Worm (Caenorhabditis elegans): Measurements from ENCODE around the gene rbm-26.

Gene rbm-26

DNA sequence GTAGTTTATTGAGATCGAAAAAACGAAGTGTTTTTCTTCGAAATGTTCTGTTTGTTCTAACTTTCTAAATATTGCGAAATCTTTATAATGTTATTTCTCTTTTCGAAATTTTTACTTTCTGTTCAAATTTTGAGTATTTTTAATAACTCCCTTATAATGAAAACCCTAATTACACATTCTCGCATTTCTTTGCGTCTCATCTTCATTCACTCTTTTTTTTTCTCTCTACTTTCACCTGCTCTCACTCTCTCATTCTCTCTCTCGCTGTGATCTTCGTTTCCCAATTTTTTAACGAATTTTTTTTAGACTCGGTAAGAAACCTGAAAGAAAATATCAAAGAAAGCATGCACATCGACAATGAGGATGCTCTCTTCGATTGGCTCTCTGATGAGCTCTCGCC, at the start of gene rbm-26:
TSS of gene rbm-26 (plus strand) at position 301 of the 400 bp plus-strand sequence.
- TF ChIP-seq med-1 (GFP tag; optimal IDR thresholded peaks at IDR 0.05; ENCODE audit: insufficient read depth), result no peak
- TF ChIP-seq T22C8.4 (GFP tag; IDR thresholded peaks at IDR 0.05), result no peak
- TF ChIP-seq ztf-29 (GFP tag; IDR thresholded peaks at IDR 0.05), result no peak
- no peak for TF ChIP-seq ztf-23 (GFP tag; IDR thresholded peaks at IDR 0.05)
- TF ChIP-seq cog-1 (tag; optimal IDR thresholded peaks at IDR 0.05), result no peak
- TF ChIP-seq ref-1 (GFP tag; conservative IDR thresholded peaks at IDR 0.05), result no peak
- TF ChIP-seq tab-1 (GFP tag; IDR thresholded peaks at IDR 0.05), result no peak
- no peak for TF ChIP-seq klf-2 (GFP tag; conservative IDR thresholded peaks at IDR 0.05)
- TF ChIP-seq flt-1 (GFP tag; IDR thresholded peaks at IDR 0.05), result no peak

DNA sequence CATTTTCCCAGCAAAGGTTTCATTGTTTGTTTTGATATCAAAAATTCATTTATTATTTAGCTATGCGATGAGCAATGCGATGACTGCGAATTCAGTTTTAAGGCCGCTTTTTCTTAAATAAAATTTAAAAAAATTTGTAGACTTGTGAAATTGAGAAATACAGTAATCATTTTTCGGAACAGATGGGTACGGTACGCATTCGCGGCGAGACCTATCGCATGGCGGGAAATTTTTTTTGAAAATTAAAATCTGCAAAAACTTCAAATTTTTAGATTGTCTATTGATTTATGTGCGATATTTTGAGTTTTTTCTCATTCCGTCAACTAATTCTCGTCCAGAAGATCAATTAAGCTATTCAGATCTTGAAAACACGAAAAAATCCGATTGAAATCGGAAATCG, 47.8 kb upstream of the rbm-26 start:
- TF ChIP-seq ztf-29 (GFP tag; IDR thresholded peaks at IDR 0.05), result no peak
- TF ChIP-seq tab-1 (GFP tag; IDR thresholded peaks at IDR 0.05), result no peak
- TF ChIP-seq flt-1 (GFP tag; IDR thresholded peaks at IDR 0.05), result no peak
- no peak for TF ChIP-seq ztf-23 (GFP tag; IDR thresholded peaks at IDR 0.05)
- no peak for TF ChIP-seq ref-1 (GFP tag; conservative IDR thresholded peaks at IDR 0.05)
- no peak for TF ChIP-seq cog-1 (tag; optimal IDR thresholded peaks at IDR 0.05)
- no peak for TF ChIP-seq med-1 (GFP tag; optimal IDR thresholded peaks at IDR 0.05; ENCODE audit: insufficient read depth)
- TF ChIP-seq T22C8.4 (GFP tag; IDR thresholded peaks at IDR 0.05), result no peak
- TF ChIP-seq klf-2 (GFP tag; conservative IDR thresholded peaks at IDR 0.05), result no peak

DNA sequence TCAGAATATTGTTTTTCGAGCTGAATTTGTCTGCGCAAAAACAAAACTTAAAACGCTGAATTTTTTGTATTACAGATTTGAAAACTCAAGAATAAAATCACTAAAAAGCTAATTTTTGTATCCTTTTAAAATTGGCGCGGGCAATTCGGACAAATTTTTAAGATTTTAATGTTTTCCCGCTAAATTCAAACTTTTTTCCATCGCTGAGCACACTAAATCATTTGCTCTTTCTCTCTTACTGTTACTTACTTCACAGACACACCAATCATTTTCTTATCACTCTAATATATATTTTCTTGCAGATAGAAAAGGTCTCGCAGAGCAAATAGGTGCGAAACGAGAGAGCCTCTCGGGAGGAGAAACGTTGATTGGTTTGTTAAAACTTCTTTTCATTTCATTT, 47.4 kb upstream of the rbm-26 start, which contains the start of gene par-3:
TSS of gene par-3 (plus strand) at position 301 of the 400 bp plus-strand sequence.
- TF ChIP-seq med-1 (GFP tag; optimal IDR thresholded peaks at IDR 0.05; ENCODE audit: insufficient read depth) (no peak), ztf-29 (GFP tag; IDR thresholded peaks at IDR 0.05) (no peak), cog-1 (tag; optimal IDR thresholded peaks at IDR 0.05) (no peak)

DNA sequence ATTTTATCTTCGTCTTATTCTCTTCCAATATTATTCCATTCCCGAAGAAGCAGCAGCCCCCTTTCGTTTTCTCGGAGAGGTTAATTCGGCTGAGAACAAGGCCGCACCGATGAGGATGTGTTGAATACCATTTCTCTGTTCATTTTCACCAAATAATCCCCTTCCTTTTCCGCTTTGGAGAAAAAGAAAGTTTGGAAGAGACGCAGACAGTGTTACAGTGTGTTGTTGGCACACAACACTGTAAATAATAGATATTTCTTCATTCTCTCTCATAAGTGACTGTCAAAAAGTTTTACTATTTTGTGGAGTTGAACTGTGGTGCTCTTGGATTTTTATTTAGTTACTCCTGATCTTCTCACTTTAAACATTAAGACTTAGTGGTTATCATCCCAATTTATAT, 46.1 kb upstream of the rbm-26 start:
- TF ChIP-seq cog-1 (tag; optimal IDR thresholded peaks at IDR 0.05) (no peak), ztf-29 (GFP tag; IDR thresholded peaks at IDR 0.05) (no peak), klf-2 (GFP tag; conservative IDR thresholded peaks at IDR 0.05) (no peak), ref-1 (GFP tag; conservative IDR thresholded peaks at IDR 0.05) (no peak), tab-1 (GFP tag; IDR thresholded peaks at IDR 0.05) (no peak), flt-1 (GFP tag; IDR thresholded peaks at IDR 0.05) (no peak)

DNA sequence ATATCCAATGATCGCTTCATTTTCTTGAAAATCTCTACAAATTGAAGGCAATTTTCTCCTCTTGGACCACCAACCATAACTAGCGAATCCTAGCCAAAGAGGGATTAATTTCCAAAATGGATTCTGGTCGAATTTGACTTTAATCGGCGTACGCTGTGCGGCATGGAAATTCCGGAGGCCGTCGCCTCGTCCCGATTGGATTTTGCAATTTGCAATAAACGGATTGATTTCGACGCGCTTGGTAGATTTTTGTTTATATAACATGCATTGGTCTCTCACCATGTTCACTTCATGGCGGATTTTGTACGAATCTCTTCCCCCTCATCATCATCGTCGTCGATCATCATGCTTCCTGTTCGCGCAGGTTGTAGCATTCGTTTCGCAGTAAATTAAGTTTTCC, 45.6 kb upstream of the rbm-26 start:
- no peak for TF ChIP-seq ztf-29 (GFP tag; IDR thresholded peaks at IDR 0.05)
- TF ChIP-seq tab-1 (GFP tag; IDR thresholded peaks at IDR 0.05), result no peak
- TF ChIP-seq med-1 (GFP tag; optimal IDR thresholded peaks at IDR 0.05; ENCODE audit: insufficient read depth), result no peak

DNA sequence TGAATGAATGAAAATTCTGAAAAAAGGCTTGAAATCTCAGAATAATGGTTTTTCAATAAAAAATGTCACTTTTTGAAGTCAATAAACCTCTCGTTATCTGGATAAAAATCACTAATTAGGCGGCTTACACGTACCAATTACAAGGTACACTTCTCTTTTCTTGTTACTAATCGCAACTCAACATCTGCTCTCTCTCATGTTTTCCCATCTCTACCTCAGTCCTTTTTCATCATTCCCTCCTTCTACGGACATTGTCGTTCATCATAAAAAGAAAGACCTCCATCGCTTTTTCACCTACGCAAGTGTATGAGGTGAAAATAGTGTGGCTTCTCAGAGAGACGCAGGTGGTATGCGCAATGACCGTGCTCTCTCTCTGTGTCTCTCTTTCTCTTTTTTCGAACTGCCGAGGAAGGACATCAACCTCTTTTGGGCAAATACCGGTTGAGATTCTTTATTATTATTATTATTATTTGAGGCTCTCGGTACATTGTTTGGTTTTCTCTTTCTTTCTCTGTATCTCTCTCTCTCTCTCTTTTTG, 43.3 kb upstream of the rbm-26 start:
- TF ChIP-seq tab-1 (GFP tag; IDR thresholded peaks at IDR 0.05) (no peak), cog-1 (tag; optimal IDR thresholded peaks at IDR 0.05) (peak; percentile 68), med-1 (GFP tag; optimal IDR thresholded peaks at IDR 0.05; ENCODE audit: insufficient read depth) (no peak), flt-1 (GFP tag; IDR thresholded peaks at IDR 0.05) (no peak), klf-2 (GFP tag; conservative IDR thresholded peaks at IDR 0.05) (no peak)

DNA sequence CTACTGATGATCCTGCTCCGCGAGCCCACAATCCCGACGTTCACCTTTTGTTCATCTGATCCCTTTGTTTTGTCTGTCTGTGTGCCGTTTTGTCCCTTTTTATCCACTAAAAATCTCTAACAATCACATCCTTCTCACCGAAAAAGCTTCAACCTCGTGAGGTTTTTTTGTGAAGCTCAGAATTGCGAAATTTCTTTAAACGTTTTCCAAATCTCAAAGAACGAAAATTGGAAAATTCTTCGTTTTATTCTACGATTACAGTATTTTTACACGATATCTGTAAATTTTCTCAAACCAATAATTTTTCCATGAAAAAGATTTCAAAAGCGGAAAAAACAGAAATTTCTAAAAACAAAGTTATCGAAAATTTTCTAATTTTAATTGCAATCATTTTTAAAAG, 37.1 kb upstream of the rbm-26 start:
- no peak for TF ChIP-seq flt-1 (GFP tag; IDR thresholded peaks at IDR 0.05)
- TF ChIP-seq tab-1 (GFP tag; IDR thresholded peaks at IDR 0.05), result no peak
- TF ChIP-seq ztf-29 (GFP tag; IDR thresholded peaks at IDR 0.05), result no peak
- TF ChIP-seq T22C8.4 (GFP tag; IDR thresholded peaks at IDR 0.05), result no peak
- TF ChIP-seq klf-2 (GFP tag; conservative IDR thresholded peaks at IDR 0.05), result no peak
- TF ChIP-seq ztf-23 (GFP tag; IDR thresholded peaks at IDR 0.05), result no peak

DNA sequence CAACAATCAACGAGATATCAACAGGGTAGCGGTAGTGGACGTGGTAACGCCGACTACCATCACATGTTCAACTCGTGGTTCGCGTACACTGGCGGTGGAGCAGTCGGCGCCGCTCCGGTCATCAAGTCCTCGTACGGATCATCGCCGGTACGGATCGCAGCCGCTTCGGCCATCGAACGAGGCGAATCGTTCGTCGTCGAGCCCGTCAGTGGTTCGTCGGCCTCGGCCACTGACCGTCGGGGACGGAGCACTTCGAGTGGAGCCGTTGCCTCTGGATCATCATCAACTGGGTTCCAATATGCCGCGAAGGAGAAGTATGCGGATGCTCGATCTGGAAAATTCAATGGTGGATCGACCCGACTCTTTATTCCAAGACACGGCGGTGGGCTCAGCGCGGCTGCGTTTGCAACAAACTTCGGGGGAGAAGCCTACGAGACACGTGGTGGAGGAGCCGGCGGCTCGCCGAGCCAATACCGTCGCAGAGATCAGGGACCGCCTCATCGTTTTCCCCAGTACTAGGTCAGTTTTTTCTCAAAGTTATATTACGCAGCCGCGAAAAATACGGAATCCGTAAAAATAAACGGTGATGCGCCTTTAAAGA, 35.9 kb upstream of the rbm-26 start:
- no peak for TF ChIP-seq klf-2 (GFP tag; conservative IDR thresholded peaks at IDR 0.05)
- TF ChIP-seq ref-1 (GFP tag; conservative IDR thresholded peaks at IDR 0.05), result no peak
- no peak for TF ChIP-seq ztf-23 (GFP tag; IDR thresholded peaks at IDR 0.05)
- TF ChIP-seq med-1 (GFP tag; optimal IDR thresholded peaks at IDR 0.05; ENCODE audit: insufficient read depth), result no peak
- TF ChIP-seq T22C8.4 (GFP tag; IDR thresholded peaks at IDR 0.05), result no peak
- TF ChIP-seq cog-1 (tag; optimal IDR thresholded peaks at IDR 0.05), result no peak
- no peak for TF ChIP-seq flt-1 (GFP tag; IDR thresholded peaks at IDR 0.05)
- no peak for TF ChIP-seq ztf-29 (GFP tag; IDR thresholded peaks at IDR 0.05)
- no peak for TF ChIP-seq tab-1 (GFP tag; IDR thresholded peaks at IDR 0.05)

DNA sequence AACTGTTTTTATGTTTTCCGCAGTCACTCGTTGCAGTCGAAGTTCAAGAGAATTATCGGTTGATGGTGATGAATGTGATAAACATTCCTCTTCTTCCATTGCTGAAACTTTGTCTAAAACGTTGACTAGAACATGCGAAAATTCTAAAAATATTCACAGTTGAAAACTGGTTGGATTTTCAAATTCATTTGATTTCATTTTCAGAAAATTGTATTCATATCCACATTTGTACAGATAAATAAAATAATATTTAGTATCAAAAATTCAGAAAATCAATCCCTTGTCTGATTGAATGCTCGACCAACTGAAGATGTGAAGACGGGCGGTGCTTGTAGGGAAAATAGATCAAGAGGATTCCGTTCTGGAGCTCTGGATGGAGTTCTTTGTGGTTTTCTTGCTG, 33.6 kb upstream of the rbm-26 start, which contains the start of gene F54E7.9:
TSS of gene F54E7.9 (minus strand) at position 101 of the 400 bp plus-strand sequence.
- TF ChIP-seq tab-1 (GFP tag; IDR thresholded peaks at IDR 0.05), result no peak
- TF ChIP-seq T22C8.4 (GFP tag; IDR thresholded peaks at IDR 0.05), result no peak
- no peak for TF ChIP-seq ztf-29 (GFP tag; IDR thresholded peaks at IDR 0.05)
- TF ChIP-seq ztf-23 (GFP tag; IDR thresholded peaks at IDR 0.05), result no peak
- no peak for TF ChIP-seq med-1 (GFP tag; optimal IDR thresholded peaks at IDR 0.05; ENCODE audit: insufficient read depth)
- no peak for TF ChIP-seq cog-1 (tag; optimal IDR thresholded peaks at IDR 0.05)
- TF ChIP-seq klf-2 (GFP tag; conservative IDR thresholded peaks at IDR 0.05), result no peak
- TF ChIP-seq ref-1 (GFP tag; conservative IDR thresholded peaks at IDR 0.05), result no peak
- no peak for TF ChIP-seq flt-1 (GFP tag; IDR thresholded peaks at IDR 0.05)

DNA sequence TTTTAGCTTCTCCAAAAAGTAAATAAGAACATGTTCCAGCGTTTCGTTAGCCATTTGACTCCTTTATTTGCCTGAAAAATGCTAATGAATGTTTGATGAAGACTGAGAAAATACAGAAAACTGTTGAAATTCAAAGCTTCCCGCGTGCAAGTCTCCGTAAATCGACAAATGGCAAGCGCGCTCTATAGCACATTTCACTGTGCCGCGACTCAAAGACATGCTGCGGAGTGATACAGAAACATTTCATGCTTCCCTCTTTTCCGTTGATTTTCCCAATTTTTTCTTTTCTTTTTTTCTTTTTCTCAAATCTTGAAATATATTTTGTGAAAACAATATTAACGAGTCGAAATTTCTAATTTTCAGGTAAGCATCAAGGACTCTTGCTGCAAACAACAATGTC, 32.4 kb upstream of the rbm-26 start, which contains the start of the genes ska-3 and rps-12:
TSS of gene ska-3 (minus strand) at position 71 of the 400 bp plus-strand sequence.
TSS of gene rps-12 (plus strand) at position 364 of the 400 bp plus-strand sequence.
- TF ChIP-seq klf-2 (GFP tag; conservative IDR thresholded peaks at IDR 0.05), result 0 out of 2 replicates have a peak, but pooled peaks have one; percentile 42
- TF ChIP-seq tab-1 (GFP tag; IDR thresholded peaks at IDR 0.05), result peak; percentile 71; the same call in 1 of the 2 replicates
- TF ChIP-seq cog-1 (tag; optimal IDR thresholded peaks at IDR 0.05), result peak; percentile 97
- TF ChIP-seq ztf-23 (GFP tag; IDR thresholded peaks at IDR 0.05), result peak; percentile 92
- TF ChIP-seq med-1 (GFP tag; optimal IDR thresholded peaks at IDR 0.05; ENCODE audit: insufficient read depth), result peak; percentile 45
- TF ChIP-seq flt-1 (GFP tag; IDR thresholded peaks at IDR 0.05), result peak; percentile 87
- peak; percentile 57; the same call in 1 of the 2 replicates for TF ChIP-seq T22C8.4 (GFP tag; IDR thresholded peaks at IDR 0.05)
- no peak for TF ChIP-seq ref-1 (GFP tag; conservative IDR thresholded peaks at IDR 0.05)
- TF ChIP-seq ztf-29 (GFP tag; IDR thresholded peaks at IDR 0.05), result no peak
